Fruit fly (Drosophila melanogaster) Kc167 (cell line): ENCODE data around the gene Sb.

Experiments
- h ChIP-seq: fragments of >200 bp; optimal IDR thresholded peaks from 3 replicates; lab custom pipeline; 2018; ENCODE audit warnings: missing external identifiers
- psq ChIP-seq: fragments of >200 bp; optimal IDR thresholded peaks from 2 replicates; lab custom pipeline; 2017; ENCODE audit warnings: missing external identifiers
- ttk ChIP-seq: sonication (Bioruptor generic); optimal IDR thresholded peaks from 2 replicates; lab custom pipeline; 2017; ENCODE audit warnings: missing external identifiers

- no peak for TF ChIP-seq psq (lab: Kevin White, UChicago)
- TF ChIP-seq h (lab: Kevin White, UChicago) = no peak
- TF ChIP-seq ttk = no peak
Measured at dm6 chr3R:16190782-16191181, 74.8 kb downstream of the Sb start.
